Fruit fly (Drosophila melanogaster): ENCODE results near the gene TfIIFbeta.
A peak's percentile ranks its signal among the peaks of the same experiment; 100 is the strongest.

DNA sequence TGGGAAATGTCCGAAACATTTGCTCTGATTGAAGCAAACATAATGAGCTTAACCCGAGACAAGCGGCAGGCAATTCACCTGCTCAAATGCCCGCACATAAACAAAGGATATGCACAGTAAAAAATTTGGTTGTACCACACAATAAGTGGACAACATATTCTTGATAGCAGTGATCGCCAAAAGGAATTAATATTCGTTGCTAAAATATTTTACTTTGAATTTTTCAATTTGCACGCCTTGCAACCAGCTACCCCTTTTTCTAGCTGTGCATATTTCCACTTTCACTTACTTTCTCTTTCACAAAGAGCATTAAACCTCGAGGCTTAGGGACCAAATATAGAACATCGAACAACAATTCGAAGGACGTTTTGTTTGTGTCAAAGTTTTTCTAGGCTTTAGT lies 20.0 kb downstream of the TfIIFbeta start:
- TF ChIP-seq fd96Ca (GFP tag; IDR thresholded peaks at IDR 0.05) (0 out of 3 replicates have a peak, but pooled peaks have one; percentile 19), EcR (GFP tag; optimal IDR thresholded peaks at IDR 0.05) (no peak), Pif1B (GFP tag; optimal IDR thresholded peaks at IDR 0.05) (no peak), CG8159 (tag; optimal IDR thresholded peaks at IDR 0.05) (no peak), CG12605 (GFP tag; IDR thresholded peaks at IDR 0.05) (no peak), CG4496 (GFP tag; IDR thresholded peaks at IDR 0.05) (no peak), gl (tag; optimal IDR thresholded peaks at IDR 0.05) (no peak)
